Fruit fly (Drosophila melanogaster) whole organism, pupa: ENCODE data around the gene natalisin.

Source experiments
- CG17806 ChIP-seq: fragments of 200-800 bp; sonication (Bioruptor generic); optimal IDR thresholded peaks from 2 replicates; lab custom pipeline; 2018; ENCODE audit warnings: missing biosample characterization, mild to moderate bottlenecking, missing genetic modification characterization, moderate library complexity
- CG4496 ChIP-seq: fragments of 200-800 bp; sonication (Bioruptor generic); IDR thresholded peaks from 3 replicates; pipeline ENCODE4 v1.3.6; 2022; ENCODE audit warnings: missing biosample characterization, missing genetic modification characterization
- CG8159 ChIP-seq: fragments of 200-800 bp; sonication (Bioruptor generic); optimal IDR thresholded peaks from 3 replicates; lab custom pipeline; 2018; ENCODE audit warnings: missing biosample characterization, mild to moderate bottlenecking, missing genetic modification characterization, moderate library complexity

- no peak for TF ChIP-seq CG4496 (GFP tag; lab: Robert Waterston, UW)
- TF ChIP-seq CG8159 (tag; lab: Kevin White, UChicago) = no peak
- no peak for TF ChIP-seq CG17806 (tag; lab: Kevin White, UChicago)
These were observed 45.6 kb upstream of the natalisin start, which contains the start of gene NK7.1 for dm6 chr3R:14372815-14373191.
